Fruit fly (Drosophila melanogaster) whole organism, embryonic: ENCODE results near the gene pigs.

Experiments used
- Atf6 ChIP-seq: fragments of 200-800 bp; sonication (Bioruptor generic); IDR thresholded peaks from 2 replicates; pipeline ENCODE4 v1.3.6; 2022; ENCODE audit warnings: missing biosample characterization, missing genetic modification characterization
- CG10147 ChIP-seq: fragments of 200-800 bp; sonication (Bioruptor generic); optimal IDR thresholded peaks from 2 replicates; lab custom pipeline; 2019; ENCODE audit warnings: missing biosample characterization, mild to moderate bottlenecking, missing genetic modification characterization, moderate library complexity
- CG1024 ChIP-seq: fragments of 200-800 bp; sonication (Bioruptor generic); IDR thresholded peaks from 2 replicates; pipeline ENCODE4 v1.3.6; 2022; ENCODE audit warnings: missing biosample characterization, missing genetic modification characterization
- CG11560 ChIP-seq: fragments of 200-800 bp; sonication (Bioruptor generic); IDR thresholded peaks from 3 replicates; pipeline ENCODE4 v1.3.6; 2022; ENCODE audit warnings: missing biosample characterization, missing genetic modification characterization
- CG11695 ChIP-seq: fragments of 200-800 bp; sonication (Bioruptor generic); IDR thresholded peaks from 3 replicates; pipeline ENCODE4 v1.3.6; 2022; ENCODE audit warnings: missing biosample characterization, missing genetic modification characterization
- CG12071 ChIP-seq: fragments of 200-800 bp; sonication (Bioruptor generic); optimal IDR thresholded peaks from 3 replicates; lab custom pipeline; 2018; ENCODE audit warnings: missing biosample characterization, mild to moderate bottlenecking, missing genetic modification characterization
- CG12659 ChIP-seq: fragments of 200-800 bp; sonication (Bioruptor generic); optimal IDR thresholded peaks from 3 replicates; lab custom pipeline; 2017; ENCODE audit warnings: mild to moderate bottlenecking, missing biosample characterization, missing genetic modification reagents, missing genetic modification characterization
- CG13424 ChIP-seq: fragments of 200-800 bp; sonication (Bioruptor generic); optimal IDR thresholded peaks from 2 replicates; lab custom pipeline; 2019; ENCODE audit warnings: missing biosample characterization, mild to moderate bottlenecking, missing genetic modification characterization, moderate library complexity
- CG14441 ChIP-seq: fragments of 200-800 bp; sonication (Bioruptor generic); IDR thresholded peaks from 2 replicates; pipeline ENCODE4 v1.3.6; 2022; ENCODE audit warnings: missing biosample characterization, missing genetic modification characterization
- CG14965 ChIP-seq: fragments of 200-800 bp; sonication (Bioruptor generic); optimal IDR thresholded peaks from 2 replicates; lab custom pipeline; 2016; ENCODE audit warnings: missing biosample characterization, missing genetic modification characterization, borderline replicate concordance
- CG1602 ChIP-seq: fragments of 200-800 bp; sonication (Bioruptor generic); optimal IDR thresholded peaks from 3 replicates; lab custom pipeline; 2016; ENCODE audit warnings: missing biosample characterization, missing genetic modification characterization
- CG17912 ChIP-seq: fragments of 200-800 bp; sonication (Bioruptor generic); optimal IDR thresholded peaks from 2 replicates; lab custom pipeline; 2018; ENCODE audit warnings: missing biosample characterization, mild to moderate bottlenecking, missing genetic modification characterization
- CG1792 ChIP-seq: fragments of 200-800 bp; sonication (Bioruptor generic); optimal IDR thresholded peaks from 2 replicates; lab custom pipeline; 2016; ENCODE audit warnings: missing biosample characterization, missing genetic modification characterization
- CG18599 ChIP-seq: fragments of 200-800 bp; sonication (Bioruptor generic); optimal IDR thresholded peaks from 3 replicates; lab custom pipeline; 2017; ENCODE audit warnings: missing biosample characterization, missing genetic modification characterization, mild to moderate bottlenecking, moderate library complexity, missing genetic modification reagents
- CG31365 ChIP-seq: fragments of 200-800 bp; sonication (Bioruptor generic); optimal IDR thresholded peaks from 2 replicates; lab custom pipeline; 2018; ENCODE audit warnings: missing biosample characterization, mild to moderate bottlenecking, missing genetic modification characterization
- CG31441 ChIP-seq: fragments of 200-800 bp; sonication (Bioruptor generic); IDR thresholded peaks from 2 replicates; pipeline ENCODE4 v1.3.6; 2022; ENCODE audit warnings: missing biosample characterization, missing genetic modification characterization
- CG32532 ChIP-seq: fragments of 200-800 bp; sonication (Bioruptor generic); IDR thresholded peaks from 2 replicates; pipeline ENCODE4 v1.3.6; 2022; ENCODE audit warnings: missing biosample characterization, missing genetic modification characterization
- CG33557 ChIP-seq: fragments of 200-800 bp; sonication (Bioruptor generic); optimal IDR thresholded peaks from 2 replicates; lab custom pipeline; 2019; ENCODE audit warnings: missing biosample characterization, mild to moderate bottlenecking, missing genetic modification characterization, moderate library complexity
- CG3847 ChIP-seq: fragments of 200-800 bp; sonication (Bioruptor generic); IDR thresholded peaks from 2 replicates; pipeline ENCODE4 v1.3.6; 2022; ENCODE audit warnings: missing biosample characterization, missing genetic modification characterization
- CG4820 ChIP-seq: fragments of 200-800 bp; sonication (Bioruptor generic); optimal IDR thresholded peaks from 3 replicates; lab custom pipeline; 2016; ENCODE audit warnings: missing biosample characterization, missing genetic modification characterization
- CG6765 ChIP-seq: fragments of 200-800 bp; sonication (Bioruptor generic); optimal IDR thresholded peaks from 3 replicates; lab custom pipeline; 2017; ENCODE audit warnings: missing biosample characterization, mild to moderate bottlenecking, missing genetic modification characterization
- CG7271 ChIP-seq: fragments of 200-800 bp; sonication (Bioruptor generic); optimal IDR thresholded peaks from 2 replicates; lab custom pipeline; 2018; ENCODE audit warnings: missing biosample characterization, mild to moderate bottlenecking, missing genetic modification characterization, moderate library complexity
- CG9797 ChIP-seq: fragments of 200-800 bp; sonication (Bioruptor generic); optimal IDR thresholded peaks from 3 replicates; lab custom pipeline; 2018; ENCODE audit warnings: missing biosample characterization, mild to moderate bottlenecking, missing genetic modification characterization
- CG9817 ChIP-seq: fragments of 200-800 bp; sonication (Bioruptor generic); optimal IDR thresholded peaks from 2 replicates; lab custom pipeline; 2018; ENCODE audit warnings: missing biosample characterization, mild to moderate bottlenecking, missing genetic modification characterization, moderate library complexity
- Dip2 ChIP-seq: fragments of 200-800 bp; sonication (Bioruptor generic); IDR thresholded peaks from 2 replicates; pipeline ENCODE4 v1.3.6; 2022; ENCODE audit warnings: missing biosample characterization, missing genetic modification characterization
- Drgx ChIP-seq: fragments of 200-800 bp; sonication (Bioruptor generic); IDR thresholded peaks from 2 replicates; pipeline ENCODE4 v1.3.6; 2022; ENCODE audit warnings: missing biosample characterization, missing genetic modification characterization
- HLH54F ChIP-seq: fragments of 200-800 bp; sonication (Bioruptor generic); optimal IDR thresholded peaks from 3 replicates; lab custom pipeline; 2016; ENCODE audit warnings: missing biosample characterization, missing genetic modification characterization
- Hr51 ChIP-seq, 2 experiments: fragments of 200-800 bp; sonication (Bioruptor generic); optimal IDR thresholded peaks; 2 replicates in 1 of 2; 3 replicates in 1 of 2; lab custom pipeline; 2016 to 2018; ENCODE audit warnings: missing biosample characterization in 2 of 2, missing genetic modification characterization in 2 of 2, mild to moderate bottlenecking in 1 of 2, moderate library complexity in 1 of 2
- MTF-1 ChIP-seq: fragments of 200-800 bp; sonication (Bioruptor generic); optimal IDR thresholded peaks from 2 replicates; lab custom pipeline; 2018; ENCODE audit warnings: missing biosample characterization, mild to moderate bottlenecking, missing genetic modification characterization, borderline replicate concordance
- Med ChIP-seq: fragments of 200-800 bp; sonication (Bioruptor generic); peaks from one replicate; lab custom pipeline; 2016; ENCODE audit warnings: missing biosample characterization, missing genetic modification characterization, mild to moderate bottlenecking, inconsistent platforms, moderate library complexity
- Myb ChIP-seq: fragments of 200-800 bp; sonication (Bioruptor generic); optimal IDR thresholded peaks from 2 replicates; lab custom pipeline; 2016; ENCODE audit warnings: missing biosample characterization, missing genetic modification characterization
- NfI ChIP-seq: fragments of 200-800 bp; sonication (Bioruptor generic); optimal IDR thresholded peaks from 3 replicates; lab custom pipeline; 2018; ENCODE audit warnings: missing biosample characterization, mild to moderate bottlenecking, missing genetic modification characterization, moderate library complexity
- Scr ChIP-seq: fragments of 200-800 bp; sonication (Bioruptor generic); IDR thresholded peaks from 2 replicates; pipeline ENCODE4 v1.3.6; 2022; ENCODE audit warnings: missing biosample characterization, missing genetic modification characterization; ENCODE audit not compliant: partially characterized antibody
- Sox102F ChIP-seq: fragments of 200-800 bp; sonication (Bioruptor generic); optimal IDR thresholded peaks from 2 replicates; lab custom pipeline; 2018; ENCODE audit warnings: missing biosample characterization, mild to moderate bottlenecking, missing genetic modification characterization, moderate library complexity
- Stat92E ChIP-seq, 3 experiments: fragments of >200 bp in 2 of 3; fragments of 200-800 bp in 1 of 3; sonication (Bioruptor generic) in 1 of 3; optimal IDR thresholded peaks; 2 replicates each; lab custom pipeline; 2017 to 2019; ENCODE audit warnings: missing biosample characterization in 3 of 3, missing genetic modification characterization in 3 of 3, mild to moderate bottlenecking in 1 of 3, moderate library complexity in 1 of 3
- Tbp ChIP-seq: fragments of >200 bp; optimal IDR thresholded peaks from 2 replicates; lab custom pipeline; 2018; ENCODE audit warnings: missing biosample characterization, missing genetic modification characterization
- dati ChIP-seq: fragments of 200-800 bp; sonication (Bioruptor generic); IDR thresholded peaks from 2 replicates; pipeline ENCODE4 v1.3.6; 2022; ENCODE audit warnings: missing biosample characterization, missing genetic modification characterization
- dysf ChIP-seq: fragments of 200-800 bp; sonication (Bioruptor generic); IDR thresholded peaks from 3 replicates; pipeline ENCODE4 v1.3.6; 2022; ENCODE audit warnings: missing biosample characterization, missing genetic modification characterization
- en ChIP-seq: fragments of 200-800 bp; sonication (Bioruptor generic); optimal IDR thresholded peaks from 2 replicates; lab custom pipeline; 2016; ENCODE audit warnings: missing biosample characterization, missing genetic modification characterization
- exex ChIP-seq: fragments of 200-800 bp; sonication (Bioruptor generic); optimal IDR thresholded peaks from 4 replicates; lab custom pipeline; 2018; ENCODE audit warnings: missing biosample characterization, mild to moderate bottlenecking, missing genetic modification characterization, moderate library complexity
- grn ChIP-seq: fragments of 200-800 bp; sonication (Bioruptor generic); optimal IDR thresholded peaks from 3 replicates; lab custom pipeline; 2017; ENCODE audit warnings: missing biosample characterization, missing genetic modification characterization
- inv ChIP-seq: fragments of 200-800 bp; sonication (Bioruptor generic); IDR thresholded peaks from 2 replicates; pipeline ENCODE4 v1.3.6; 2022; ENCODE audit warnings: missing biosample characterization, missing genetic modification characterization; ENCODE audit not compliant: partially characterized antibody
- ken ChIP-seq: fragments of 200-800 bp; sonication (Bioruptor generic); IDR thresholded peaks from 3 replicates; pipeline ENCODE4 v1.3.6; 2022; ENCODE audit warnings: missing biosample characterization, missing genetic modification characterization
- klu ChIP-seq: fragments of 200-800 bp; sonication (Bioruptor generic); IDR thresholded peaks from 2 replicates; pipeline ENCODE4 v1.3.6; 2022; ENCODE audit warnings: missing biosample characterization, missing genetic modification characterization
- lilli ChIP-seq: fragments of 200-800 bp; sonication (Bioruptor generic); optimal IDR thresholded peaks from 3 replicates; lab custom pipeline; 2016; ENCODE audit warnings: missing biosample characterization, missing genetic modification characterization
- onecut ChIP-seq: fragments of 200-800 bp; sonication (Bioruptor generic); IDR thresholded peaks from 2 replicates; pipeline ENCODE4 v1.3.6; 2022; ENCODE audit warnings: missing biosample characterization, missing genetic modification characterization
- org-1 ChIP-seq: fragments of 200-800 bp; sonication (Bioruptor generic); optimal IDR thresholded peaks from 2 replicates; lab custom pipeline; 2017; ENCODE audit warnings: missing biosample characterization, missing genetic modification characterization
- otp ChIP-seq: fragments of 200-800 bp; sonication (Bioruptor generic); IDR thresholded peaks from 3 replicates; pipeline ENCODE4, ENCODE4 v1.3.6; 2022; ENCODE audit warnings: missing biosample characterization, missing genetic modification characterization
- pum ChIP-seq: fragments of 200-800 bp; sonication (Bioruptor generic); optimal IDR thresholded peaks from 2 replicates; lab custom pipeline; 2016; ENCODE audit warnings: missing biosample characterization, missing genetic modification characterization
- wdn ChIP-seq: fragments of 200-800 bp; sonication (Bioruptor generic); IDR thresholded peaks from 2 replicates; pipeline ENCODE4 v1.3.6; 2022; ENCODE audit warnings: missing biosample characterization, missing genetic modification characterization

The pigs gene

dm6 chrX:6656023-6656594 is 56.2 kb downstream of the pigs start (continued):
- TF ChIP-seq CG12071 (GFP tag; lab: Kevin White, UChicago), result peak; percentile 78
- peak in 1 of 3 experiments; percentile 48 for TF ChIP-seq Stat92E (GFP tag; optimal IDR thresholded peaks at IDR 0.05; lab: Kevin White, UChicago)
- peak; percentile 27 for TF ChIP-seq CG14965 (GFP tag; lab: Kevin White, UChicago)
- TF ChIP-seq CG32532, result peak; percentile 85
- TF ChIP-seq Dip2, result no peak
- TF ChIP-seq wdn, result peak; percentile 68
- TF ChIP-seq CG14441 (GFP tag; lab: Robert Waterston, UW), result peak; percentile 82
- peak; percentile 92 for TF ChIP-seq lilli (GFP tag; lab: Kevin White, UChicago)
- peak; percentile 45; the same call in 1 of the 2 replicates for TF ChIP-seq CG1024 (GFP tag; lab: Robert Waterston, UW)
- peak; percentile 72 for TF ChIP-seq org-1 (GFP tag; lab: Kevin White, UChicago)
- TF ChIP-seq CG13424 (tag; lab: Kevin White, UChicago), result peak; percentile 85
- no peak for TF ChIP-seq Scr (GFP tag; lab: Robert Waterston, UW)
- TF ChIP-seq Atf6, result peak; percentile 88; the same call in 1 of the 2 replicates
- TF ChIP-seq HLH54F (GFP tag; lab: Kevin White, UChicago), result peak; percentile 80
- peak; percentile 96 for TF ChIP-seq Med (GFP tag; lab: Kevin White, UChicago)
- peak; percentile 75 for TF ChIP-seq CG1602 (GFP tag; lab: Kevin White, UChicago)
- TF ChIP-seq en (GFP tag; lab: Kevin White, UChicago), result peak; percentile 64
- TF ChIP-seq grn (GFP tag; lab: Kevin White, UChicago), result peak; percentile 32
- peak; percentile 88 for TF ChIP-seq Drgx
- peak; percentile 41 for TF ChIP-seq CG33557
- peak; percentile 82 for TF ChIP-seq CG31441 (GFP tag; lab: Robert Waterston, UW)
- TF ChIP-seq otp (GFP tag; lab: Robert Waterston, UW), result peak; percentile 73
- peak; percentile 81 for TF ChIP-seq onecut (GFP tag; lab: Robert Waterston, UW)
- TF ChIP-seq NfI, result peak; percentile 87
- TF ChIP-seq dysf, result peak; percentile 89
- TF ChIP-seq CG9817 (tag; lab: Kevin White, UChicago), result peak; percentile 78
- TF ChIP-seq CG6765 (GFP tag; lab: Kevin White, UChicago), result peak; percentile 69
- TF ChIP-seq Myb (GFP tag; lab: Kevin White, UChicago), result peak; percentile 60
- peak; percentile 57; the same call in 1 of the 3 replicates for TF ChIP-seq ken
- TF ChIP-seq CG11695, result peak; percentile 88
- TF ChIP-seq dati (GFP tag; lab: Robert Waterston, UW), result no peak
- peak; percentile 66 for TF ChIP-seq CG1792 (GFP tag; lab: Kevin White, UChicago)
- peak; percentile 72 for TF ChIP-seq pum (GFP tag; lab: Kevin White, UChicago)
- TF ChIP-seq CG31365 (tag; lab: Kevin White, UChicago), result peak; percentile 38
- no peak for TF ChIP-seq CG9797 (GFP tag; lab: Kevin White, UChicago)
- peak; percentile 84 for TF ChIP-seq CG10147 (GFP tag; lab: Kevin White, UChicago)
- peak; percentile 70 to 89 for TF ChIP-seq Hr51 (GFP tag; optimal IDR thresholded peaks at IDR 0.05; lab: Kevin White, UChicago)
- no peak for TF ChIP-seq CG7271 (tag; lab: Kevin White, UChicago)
- TF ChIP-seq CG4820 (GFP tag; lab: Kevin White, UChicago), result peak; percentile 77
- no peak for TF ChIP-seq inv (GFP tag; lab: Robert Waterston, UW)
- peak; percentile 84 for TF ChIP-seq Sox102F (GFP tag; lab: Kevin White, UChicago)
- peak; percentile 74 for TF ChIP-seq exex (tag; lab: Kevin White, UChicago)
- TF ChIP-seq CG17912, result no peak
- no peak for TF ChIP-seq MTF-1 (GFP tag; lab: Kevin White, UChicago)
- TF ChIP-seq Tbp, result no peak
- peak; percentile 86 for TF ChIP-seq CG12659 (GFP tag; lab: Kevin White, UChicago)
- peak; percentile 70 for TF ChIP-seq CG11560
- TF ChIP-seq CG18599 (GFP tag; lab: Kevin White, UChicago), result peak; percentile 90
- peak; percentile 69 for TF ChIP-seq klu (GFP tag; lab: Robert Waterston, UW)
- TF ChIP-seq CG3847 (GFP tag; lab: Robert Waterston, UW), result peak; percentile 74
